Worm (Caenorhabditis elegans): ENCODE data around the gene bath-23.

- TF ChIP-seq lin-13 (tag; optimal IDR thresholded peaks at IDR 0.05) (no peak), lsy-2 (tag; optimal IDR thresholded peaks at IDR 0.05) (no peak), ces-1 (GFP tag; optimal IDR thresholded peaks at IDR 0.05) (no peak), ham-2 (GFP tag; optimal IDR thresholded peaks at IDR 0.05) (no peak), unc-62 (GFP tag; optimal IDR thresholded peaks at IDR 0.05) (no peak), nhr-237 (tag; optimal IDR thresholded peaks at IDR 0.05) (no peak), ztf-11 (tag; optimal IDR thresholded peaks at IDR 0.05) (no peak), elt-3 (tag; optimal IDR thresholded peaks at IDR 0.05) (no peak), ceh-83 (GFP tag; optimal IDR thresholded peaks at IDR 0.05) (no peak)
Observed at ce11 chrII:3376789-3377188, 5.7 kb downstream of the bath-23 start, which contains the start of gene bath-9.
